Fruit fly (Drosophila melanogaster) whole organism, adult: ENCODE measurements around the gene RpL7-like.
A peak's percentile ranks its signal among the peaks of the same experiment; 100 is the strongest.

Experiments
- CG11617 ChIP-seq: fragments of 200-800 bp; sonication (Bioruptor generic); optimal IDR thresholded peaks from 2 replicates; lab custom pipeline; 2017; ENCODE audit warnings: mild to moderate bottlenecking, missing biosample characterization, missing genetic modification reagents, missing genetic modification characterization
- CG12768 ChIP-seq: fragments of 200-800 bp; sonication (Bioruptor generic); optimal IDR thresholded peaks from 2 replicates; lab custom pipeline; 2017; ENCODE audit warnings: missing biosample characterization, missing genetic modification characterization, mild to moderate bottlenecking, moderate library complexity, missing genetic modification reagents
- CG14711 ChIP-seq: fragments of 200-800 bp; sonication (Bioruptor generic); optimal IDR thresholded peaks from 2 replicates; lab custom pipeline; 2018; ENCODE audit warnings: missing biosample characterization, mild to moderate bottlenecking, missing genetic modification characterization, moderate library complexity
- CG1620 ChIP-seq: fragments of 200-800 bp; sonication (Bioruptor generic); optimal IDR thresholded peaks from 2 replicates; lab custom pipeline; 2016; ENCODE audit warnings: missing biosample characterization, missing genetic modification characterization
- CG33017 ChIP-seq: fragments of 200-800 bp; sonication (Bioruptor generic); optimal IDR thresholded peaks from 2 replicates; lab custom pipeline; 2018; ENCODE audit warnings: missing biosample characterization, mild to moderate bottlenecking, missing genetic modification characterization, moderate library complexity
- CG5204 ChIP-seq: fragments of 200-800 bp; sonication (Bioruptor generic); optimal IDR thresholded peaks from 2 replicates; lab custom pipeline; 2016; ENCODE audit warnings: missing biosample characterization, missing genetic modification characterization
- CG7045 ChIP-seq: fragments of 200-800 bp; sonication (Bioruptor generic); optimal IDR thresholded peaks from 2 replicates; lab custom pipeline; 2017; ENCODE audit warnings: missing biosample characterization, mild to moderate bottlenecking, missing genetic modification characterization
- CG7101 ChIP-seq: fragments of 200-800 bp; sonication (Bioruptor generic); optimal IDR thresholded peaks from 2 replicates; lab custom pipeline; 2018; ENCODE audit warnings: missing biosample characterization, mild to moderate bottlenecking, missing genetic modification characterization, moderate library complexity
- Clk ChIP-seq: fragments of 200-800 bp; sonication (Bioruptor generic); optimal IDR thresholded peaks from 2 replicates; lab custom pipeline; 2017; ENCODE audit warnings: missing biosample characterization, missing genetic modification characterization
- Crg-1 ChIP-seq: fragments of 200-800 bp; sonication (Bioruptor generic); optimal IDR thresholded peaks from 2 replicates; lab custom pipeline; 2016; ENCODE audit warnings: missing biosample characterization, missing genetic modification characterization
- Hr96 ChIP-seq: fragments of 200-800 bp; sonication (Bioruptor generic); optimal IDR thresholded peaks from 2 replicates; lab custom pipeline; 2016; ENCODE audit warnings: missing biosample characterization, missing genetic modification characterization
- Mnt ChIP-seq: fragments of 200-800 bp; sonication (Bioruptor generic); optimal IDR thresholded peaks from 2 replicates; lab custom pipeline; 2016; ENCODE audit warnings: missing biosample characterization, mild to moderate bottlenecking, missing genetic modification characterization
- bab1 ChIP-seq: fragments of 200-800 bp; sonication (Bioruptor generic); optimal IDR thresholded peaks from 3 replicates; lab custom pipeline; 2019; ENCODE audit warnings: missing biosample characterization, mild to moderate bottlenecking, missing genetic modification characterization, moderate library complexity
- cic ChIP-seq: fragments of 200-800 bp; sonication (Bioruptor generic); optimal IDR thresholded peaks from 2 replicates; lab custom pipeline; 2017; ENCODE audit warnings: missing biosample characterization, mild to moderate bottlenecking, missing genetic modification characterization, moderate library complexity
- cnc ChIP-seq, 2 experiments: fragments of >200 bp; optimal IDR thresholded peaks; 2 replicates each; lab custom pipeline; 2017
- kay ChIP-seq: fragments of 200-800 bp; sonication (Bioruptor generic); peaks from one replicate; lab custom pipeline; 2016; ENCODE audit warnings: missing biosample characterization, missing genetic modification characterization, borderline replicate concordance
- ovo ChIP-seq: fragments of 200-800 bp; sonication (Bioruptor generic); optimal IDR thresholded peaks from 2 replicates; lab custom pipeline; 2016; ENCODE audit warnings: missing biosample characterization, missing genetic modification characterization
- pad ChIP-seq: fragments of 200-800 bp; sonication (Bioruptor generic); optimal IDR thresholded peaks from 3 replicates; lab custom pipeline; 2017; ENCODE audit warnings: missing biosample characterization, missing genetic modification characterization, mild to moderate bottlenecking, moderate library complexity, missing genetic modification reagents
- tj ChIP-seq: fragments of 200-800 bp; sonication (Bioruptor generic); optimal IDR thresholded peaks from 3 replicates; lab custom pipeline; 2017; ENCODE audit warnings: missing biosample characterization, mild to moderate bottlenecking, missing genetic modification characterization, moderate library complexity
- toe ChIP-seq: fragments of 200-800 bp; sonication (Bioruptor generic); optimal IDR thresholded peaks from 2 replicates; lab custom pipeline; 2016; ENCODE audit warnings: missing biosample characterization, missing genetic modification characterization

Gene RpL7-like

DNA sequence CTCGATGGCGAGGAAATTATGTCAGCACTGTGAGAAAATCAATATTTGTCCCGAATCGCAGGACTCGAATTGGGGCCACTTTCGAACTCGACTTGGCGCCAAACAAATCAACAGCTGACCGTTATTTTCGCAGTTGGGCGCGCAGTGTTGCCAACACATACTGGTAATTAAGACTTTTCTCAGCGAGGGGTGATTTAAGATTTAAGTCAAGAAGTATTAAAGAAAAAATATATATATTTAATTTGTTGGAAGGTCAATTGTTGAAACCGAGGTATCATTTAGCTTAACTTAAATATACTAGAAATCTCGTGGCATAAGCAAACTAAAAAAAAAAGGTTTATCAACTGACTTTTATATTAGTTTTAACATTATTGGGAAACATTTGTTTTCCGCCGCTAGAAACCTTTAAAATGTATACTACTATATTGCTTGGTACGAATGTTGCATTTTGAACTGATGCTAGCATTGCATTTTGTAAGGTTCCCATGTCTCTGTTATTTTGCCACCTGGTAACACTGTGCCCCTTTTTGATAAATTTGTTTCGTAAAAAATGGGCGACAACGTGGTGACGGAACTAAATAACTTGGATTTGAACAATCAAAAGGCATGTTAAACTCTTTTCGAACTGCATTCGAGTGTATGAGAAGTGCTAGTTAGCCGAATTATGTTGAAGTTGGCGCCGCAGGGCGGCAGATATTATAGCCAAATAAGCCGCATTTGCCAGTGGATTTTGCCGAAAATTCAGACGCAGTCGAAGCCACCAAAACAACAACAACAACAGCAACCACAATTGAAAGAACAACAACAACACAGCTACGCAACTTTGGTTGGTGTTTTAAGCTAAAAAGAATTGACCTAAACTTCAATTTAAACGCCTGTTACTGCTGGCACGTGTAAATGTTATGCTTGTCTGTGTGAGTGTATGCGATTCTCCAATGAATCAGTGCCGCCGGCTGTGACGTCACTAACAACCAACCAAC is 47.4 kb downstream of the RpL7-like start, which contains the start of the genes Patsas and ThrRS:
Gene Patsas, minus strand, starts transcription at position 55 of the 980 bp plus-strand sequence.
Gene ThrRS, plus strand, starts transcription at position 521 of the 980 bp plus-strand sequence.
- TF ChIP-seq cnc (optimal IDR thresholded peaks at IDR 0.05; lab: Kevin White, UChicago) (no peak), CG7045 (GFP tag; lab: Kevin White, UChicago) (peak; percentile 89), CG5204 (GFP tag; lab: Kevin White, UChicago) (no peak), pad (peak; percentile 69), Hr96 (GFP tag; lab: Kevin White, UChicago) (peak; percentile 66), CG1620 (GFP tag; lab: Kevin White, UChicago) (peak; percentile 70), bab1 (GFP tag; lab: Kevin White, UChicago) (peak; percentile 50), cic (peak; percentile 39), CG12768 (GFP tag; lab: Kevin White, UChicago) (peak; percentile 77), CG7101 (peak; percentile 80), CG33017 (tag; lab: Kevin White, UChicago) (peak; percentile 72), Crg-1 (GFP tag; lab: Kevin White, UChicago) (peak; percentile 23), CG14711 (tag; lab: Kevin White, UChicago) (peak; percentile 86), CG11617 (GFP tag; lab: Kevin White, UChicago) (peak; percentile 76), Mnt (peak; percentile 87), toe (GFP tag; lab: Kevin White, UChicago) (peak; percentile 84), ovo (GFP tag; lab: Kevin White, UChicago) (peak; percentile 51), Clk (GFP tag; lab: Kevin White, UChicago) (peak; percentile 39), tj (peak; percentile 67), kay (GFP tag; lab: Kevin White, UChicago) (no peak)

DNA sequence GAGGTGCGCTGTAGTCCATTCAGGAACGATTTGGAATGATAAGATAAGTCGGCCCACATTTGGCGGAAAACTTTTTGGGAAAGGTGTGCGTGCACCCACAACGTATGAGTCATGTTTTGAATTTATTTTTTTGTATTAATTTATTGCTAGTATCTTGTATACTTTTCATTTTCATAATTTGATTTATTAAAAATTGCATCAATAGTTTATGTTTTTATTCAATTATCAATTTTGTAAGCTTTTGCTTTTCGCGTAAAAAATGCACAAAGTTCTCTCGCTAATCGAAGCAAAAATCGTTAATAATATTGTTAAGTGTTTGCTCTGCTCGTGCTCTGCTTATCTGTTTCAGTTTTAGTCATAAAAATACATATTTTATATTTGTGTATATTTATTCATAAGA is 51.0 kb downstream of the RpL7-like start:
- TF ChIP-seq toe (GFP tag; lab: Kevin White, UChicago) (no peak), CG1620 (GFP tag; lab: Kevin White, UChicago) (no peak), cic (peak; percentile 26), pad (no peak), kay (GFP tag; lab: Kevin White, UChicago) (peak; percentile 96), Mnt (peak; percentile 6), CG5204 (GFP tag; lab: Kevin White, UChicago) (no peak)
